Worm (Caenorhabditis elegans) whole organism, L3 larva: Measurements from ENCODE around the gene srh-304.

Experiments used
- ceh-28 ChIP-seq: fragments of 150-350 bp; optimal IDR thresholded peaks from 2 replicates; lab custom pipeline; 2014; ENCODE audit warnings: missing biosample characterization, missing genetic modification reagents, missing genetic modification characterization
- ceh-9 ChIP-seq: sonication (generic microtip); optimal IDR thresholded peaks from 2 replicates; lab custom pipeline; 2018; ENCODE audit warnings: missing biosample characterization, missing genetic modification characterization
- pha-4 ChIP-seq: fragments of 150-350 bp; optimal IDR thresholded peaks from 2 replicates; lab custom pipeline; 2014; ENCODE audit warnings: missing biosample characterization, missing genetic modification reagents, missing genetic modification characterization
- sea-2 ChIP-seq: fragments of 150-350 bp; sonication (generic microtip); optimal IDR thresholded peaks from 4 replicates; lab custom pipeline; 2014; ENCODE audit warnings: missing biosample characterization, missing genetic modification reagents, missing genetic modification characterization
- skn-1 ChIP-seq: fragments of 150-350 bp; optimal IDR thresholded peaks from 2 replicates; lab custom pipeline; 2014; ENCODE audit warnings: missing biosample characterization, missing genetic modification characterization
- unc-62 ChIP-seq: fragments of 150-350 bp; sonication (generic microtip); optimal IDR thresholded peaks from 4 replicates; lab custom pipeline; 2014; ENCODE audit warnings: missing biosample characterization, missing genetic modification reagents, missing genetic modification characterization

- TF ChIP-seq ceh-28 (tag; lab: Kevin White, UChicago) (no peak), skn-1 (tag; lab: Kevin White, UChicago) (no peak), ceh-9 (tag; lab: Kevin White, UChicago) (no peak), sea-2 (no peak), pha-4 (tag; lab: Kevin White, UChicago) (no peak), unc-62 (no peak)
These were observed 3.8 kb upstream of the srh-304 start, which contains the start of gene srh-301 for ce11 chrV:17824610-17825009.
